Worm (Caenorhabditis elegans) whole organism, L1 larva: ENCODE data around the gene fbxl-3.

Experiments used
- C16A3.4 ChIP-seq: fragments of 150-350 bp; optimal IDR thresholded peaks from 2 replicates; lab custom pipeline; 2014; ENCODE audit warnings: missing biosample characterization, missing genetic modification characterization
- Y116A8C.19 ChIP-seq: sonication (generic microtip); optimal IDR thresholded peaks from 2 replicates; lab custom pipeline; 2016; ENCODE audit warnings: missing compliant biosample characterization, missing genetic modification characterization, borderline replicate concordance
- blmp-1 ChIP-seq: fragments of 150-350 bp; optimal IDR thresholded peaks from 2 replicates; lab custom pipeline; 2014; ENCODE audit warnings: missing biosample characterization, missing genetic modification characterization
- ceh-63 ChIP-seq: fragments of 200-800 bp; sonication (Bioruptor generic); optimal IDR thresholded peaks from 2 replicates; lab custom pipeline; 2018; ENCODE audit warnings: mild to moderate bottlenecking, missing genetic modification characterization, missing compliant biosample characterization
- ceh-82 ChIP-seq, 3 experiments: fragments of 150-350 bp in 1 of 3; sonication (generic microtip) in 2 of 3; optimal IDR thresholded peaks; 2 replicates each; lab custom pipeline; 2014 to 2017; ENCODE audit warnings: missing biosample characterization in 3 of 3, missing genetic modification characterization in 3 of 3
- ceh-88 ChIP-seq: fragments of 200-800 bp; sonication (Bioruptor generic); IDR thresholded peaks from 2 replicates; pipeline ENCODE4 v1.3.6; 2022; ENCODE audit warnings: missing genetic modification characterization, missing compliant biosample characterization
- dpl-1 ChIP-seq, 3 experiments: fragments of 150-350 bp in 2 of 3; sonication (generic microtip) in 1 of 3; optimal IDR thresholded peaks; 2 replicates each; lab custom pipeline; 2014 to 2017; ENCODE audit warnings: missing biosample characterization in 3 of 3, missing genetic modification characterization in 3 of 3, missing genetic modification reagents in 3 of 3
- dsc-1 ChIP-seq: sonication (generic microtip); optimal IDR thresholded peaks from 2 replicates; lab custom pipeline; 2016; ENCODE audit warnings: mild to moderate bottlenecking, missing genetic modification characterization, missing compliant biosample characterization
- efl-1 ChIP-seq, 4 experiments: fragments of 150-350 bp; optimal IDR thresholded peaks in 3 of 4; peaks in 1 of 4; 1 replicate in 1 of 4; 2 replicates in 3 of 4; lab custom pipeline; 2014; ENCODE audit warnings: missing biosample characterization in 2 of 4, missing genetic modification characterization in 2 of 4, missing genetic modification reagents in 2 of 4
- egl-13 ChIP-seq: sonication (generic microtip); optimal IDR thresholded peaks from 2 replicates; lab custom pipeline; 2016; ENCODE audit warnings: missing genotype, missing genetic modification reagents, missing genetic modification characterization, missing compliant biosample characterization
- egl-27 ChIP-seq, 2 experiments: fragments of 150-350 bp in 1 of 2; sonication (generic microtip); optimal IDR thresholded peaks; 3 replicates each; lab custom pipeline; 2017 to 2018; ENCODE audit warnings: missing biosample characterization in 2 of 2, missing genetic modification characterization in 2 of 2, missing genetic modification reagents in 2 of 2
- elt-2 ChIP-seq: sonication (generic microtip); optimal IDR thresholded peaks from 2 replicates; lab custom pipeline; 2016; ENCODE audit warnings: missing genetic modification characterization, mild to moderate bottlenecking, inconsistent platforms, missing compliant biosample characterization, missing genetic modification reagents
- elt-3 ChIP-seq, 6 experiments: fragments of 150-350 bp in 1 of 6; sonication (generic microtip); optimal IDR thresholded peaks; 2 replicates each; lab custom pipeline; 2017 to 2018; ENCODE audit warnings: missing biosample characterization in 6 of 6, missing genetic modification characterization in 6 of 6, inconsistent platforms in 1 of 6
- fkh-8 ChIP-seq: sonication (generic microtip); optimal IDR thresholded peaks from 2 replicates; lab custom pipeline; 2016; ENCODE audit warnings: mild to moderate bottlenecking, missing genetic modification characterization, missing compliant biosample characterization
- isw-1 ChIP-seq: fragments of 200-800 bp; sonication (Bioruptor generic); IDR thresholded peaks from 2 replicates; pipeline ENCODE4 v1.3.6; 2022; ENCODE audit warnings: missing genetic modification characterization, missing compliant biosample characterization
- lin-35 ChIP-seq, 2 experiments: fragments of 150-350 bp; optimal IDR thresholded peaks; 2 replicates each; lab custom pipeline; 2014; ENCODE audit warnings: missing biosample characterization in 2 of 2, missing genetic modification characterization in 2 of 2, missing genetic modification reagents in 2 of 2
- lsy-2 ChIP-seq, 2 experiments: fragments of 150-350 bp; optimal IDR thresholded peaks; 2 replicates each; lab custom pipeline; 2014; ENCODE audit warnings: missing biosample characterization in 2 of 2, missing genetic modification characterization in 2 of 2
- mab-9 ChIP-seq: fragments of 200-800 bp; sonication (Bioruptor generic); IDR thresholded peaks from 2 replicates; pipeline ENCODE4 v1.3.6; 2022; ENCODE audit warnings: missing genetic modification reagents, missing genetic modification characterization, missing compliant biosample characterization
- mdl-1 ChIP-seq, 2 experiments: fragments of 150-350 bp; optimal IDR thresholded peaks; 2 replicates each; lab custom pipeline; 2014 to 2017; ENCODE audit warnings: missing biosample characterization in 2 of 2, missing genetic modification characterization in 2 of 2, inconsistent platforms in 1 of 2
- nhr-19 ChIP-seq: fragments of 200-800 bp; sonication (Bioruptor generic); conservative IDR thresholded peaks from 2 replicates; pipeline ENCODE4 v1.3.6; 2022; ENCODE audit warnings: missing genetic modification characterization, missing compliant biosample characterization
- nhr-20 ChIP-seq: sonication (generic microtip); optimal IDR thresholded peaks from 2 replicates; lab custom pipeline; 2016; ENCODE audit warnings: mild to moderate bottlenecking, missing genetic modification characterization, missing compliant biosample characterization
- nhr-28 ChIP-seq: fragments of 150-350 bp; optimal IDR thresholded peaks from 2 replicates; lab custom pipeline; 2014; ENCODE audit warnings: missing biosample characterization, missing genetic modification characterization
- nhr-47 ChIP-seq: sonication (generic microtip); optimal IDR thresholded peaks from 2 replicates; lab custom pipeline; 2016; ENCODE audit warnings: mild to moderate bottlenecking, missing genetic modification characterization, moderate library complexity, missing compliant biosample characterization
- nhr-71 ChIP-seq: sonication (generic microtip); optimal IDR thresholded peaks from 2 replicates; lab custom pipeline; 2016; ENCODE audit warnings: mild to moderate bottlenecking, missing genetic modification characterization, moderate library complexity, missing compliant biosample characterization
- nhr-76 ChIP-seq: sonication (generic microtip); optimal IDR thresholded peaks from 2 replicates; lab custom pipeline; 2017; ENCODE audit warnings: missing biosample characterization, missing genetic modification characterization
- nhr-84 ChIP-seq: sonication (generic microtip); optimal IDR thresholded peaks from 2 replicates; lab custom pipeline; 2017; ENCODE audit warnings: missing biosample characterization, missing genetic modification characterization
- nhr-90 ChIP-seq: sonication (generic microtip); optimal IDR thresholded peaks from 2 replicates; lab custom pipeline; 2016; ENCODE audit warnings: mild to moderate bottlenecking, missing genetic modification characterization, missing compliant biosample characterization; ENCODE audit not compliant: poor library complexity
- pag-3 ChIP-seq: sonication (generic microtip); optimal IDR thresholded peaks from 2 replicates; lab custom pipeline; 2017; ENCODE audit warnings: missing genetic modification characterization, mild to moderate bottlenecking, missing compliant biosample characterization, antibody characterized with exemption, borderline replicate concordance; ENCODE audit not compliant: insufficient read depth
- pax-3 ChIP-seq: fragments of 200-800 bp; sonication (Bioruptor generic); optimal IDR thresholded peaks from 2 replicates; lab custom pipeline; 2018; ENCODE audit warnings: mild to moderate bottlenecking, missing genetic modification characterization, moderate library complexity, missing compliant biosample characterization
- rnt-1 ChIP-seq: sonication (generic microtip); optimal IDR thresholded peaks from 2 replicates; lab custom pipeline; 2016; ENCODE audit warnings: mild to moderate bottlenecking, missing genetic modification characterization, moderate library complexity, missing compliant biosample characterization
- skn-1 ChIP-seq: fragments of 150-350 bp; optimal IDR thresholded peaks from 2 replicates; lab custom pipeline; 2014; ENCODE audit warnings: missing biosample characterization, missing genetic modification characterization
- snpc-4 ChIP-seq: fragments of 150-350 bp; optimal IDR thresholded peaks from 2 replicates; lab custom pipeline; 2014; ENCODE audit warnings: missing biosample characterization, missing genetic modification characterization
- snu-23 ChIP-seq: sonication (generic microtip); optimal IDR thresholded peaks from 2 replicates; lab custom pipeline; 2016; ENCODE audit warnings: missing genetic modification characterization, missing compliant biosample characterization
- sox-4 ChIP-seq: sonication (generic microtip); optimal IDR thresholded peaks from 2 replicates; lab custom pipeline; 2016; ENCODE audit warnings: missing genetic modification characterization, missing compliant biosample characterization
- swsn-7 ChIP-seq: sonication (generic microtip); optimal IDR thresholded peaks from 2 replicates; lab custom pipeline; 2016; ENCODE audit warnings: missing genetic modification characterization, missing compliant biosample characterization
- tbx-2 ChIP-seq: sonication (generic microtip); optimal IDR thresholded peaks from 2 replicates; lab custom pipeline; 2016; ENCODE audit warnings: missing genetic modification characterization, missing compliant biosample characterization
- tlp-1 ChIP-seq: fragments of 150-350 bp; optimal IDR thresholded peaks from 2 replicates; lab custom pipeline; 2014; ENCODE audit warnings: missing biosample characterization, missing genetic modification characterization
- xbp-1 ChIP-seq: sonication (generic microtip); optimal IDR thresholded peaks from 2 replicates; lab custom pipeline; 2016; ENCODE audit warnings: missing genetic modification characterization, missing compliant biosample characterization
- zag-1 ChIP-seq: fragments of 150-350 bp; optimal IDR thresholded peaks from 2 replicates; lab custom pipeline; 2014; ENCODE audit warnings: missing biosample characterization, missing genetic modification characterization
- zip-4 ChIP-seq: fragments of 200-800 bp; sonication (Bioruptor generic); optimal IDR thresholded peaks from 2 replicates; lab custom pipeline; 2018; ENCODE audit warnings: mild to moderate bottlenecking, missing genetic modification characterization, moderate library complexity, missing compliant biosample characterization

The fbxl-3 gene

ce11 chrII:5399201-5399600 lies 499 bp upstream of the fbxl-3 start, which contains the start of gene mog-5:
TSS of gene mog-5 (plus strand) at chrII:5399538.
- TF ChIP-seq nhr-20 (tag; lab: Kevin White, UChicago) (peak; percentile 39), skn-1 (tag; lab: Kevin White, UChicago) (peak; percentile 11), mab-9 (GFP tag; lab: Robert Waterston, UW) (no peak), zip-4 (no peak), swsn-7 (tag; lab: Kevin White, UChicago) (peak; percentile 25), Y116A8C.19 (tag; lab: Kevin White, UChicago) (no peak), nhr-90 (tag; lab: Kevin White, UChicago) (peak; percentile 32), egl-27 (tag; optimal IDR thresholded peaks at IDR 0.05; lab: Kevin White, UChicago) (no peak), dpl-1 (GFP tag; optimal IDR thresholded peaks at IDR 0.05; lab: Kevin White, UChicago) (peak; percentile 8 to 41 (median 20)), elt-3 (tag; optimal IDR thresholded peaks at IDR 0.05; lab: Kevin White, UChicago) (peak in 1 of 6 experiments; percentile 51), mdl-1 (tag; optimal IDR thresholded peaks at IDR 0.05; lab: Kevin White, UChicago) (peak in 1 of 2 experiments; percentile 1), nhr-84 (tag; lab: Kevin White, UChicago) (no peak), snpc-4 (peak; percentile 7), snu-23 (GFP tag; lab: Kevin White, UChicago) (peak; percentile 32), ceh-88 (GFP tag; lab: Robert Waterston, UW) (no peak), nhr-47 (peak; percentile 4), xbp-1 (peak; percentile 30), lin-35 (GFP tag; optimal IDR thresholded peaks at IDR 0.05; lab: Kevin White, UChicago) (peak in 1 of 2 experiments; percentile 33), dsc-1 (peak; percentile 35), C16A3.4 (tag; lab: Kevin White, UChicago) (peak; percentile 35), nhr-76 (tag; lab: Kevin White, UChicago) (no peak), blmp-1 (tag; lab: Kevin White, UChicago) (peak; percentile 24), ceh-82 (tag; optimal IDR thresholded peaks at IDR 0.05; lab: Kevin White, UChicago) (peak in 2 of 3 experiments; percentile 10 to 23), nhr-19 (GFP tag; lab: Robert Waterston, UW) (0 out of 2 replicates have a peak, but pooled peaks have one; percentile 10), elt-2 (tag; lab: Kevin White, UChicago) (peak; percentile 7), efl-1 (optimal IDR thresholded peaks at IDR 0.05; lab: Kevin White, UChicago) (peak; percentile 14 to 41), efl-1 (GFP tag; optimal IDR thresholded peaks at IDR 0.05 in 1 of 2; lab: Kevin White, UChicago) (peak; percentile 36 to 93), lsy-2 (tag; optimal IDR thresholded peaks at IDR 0.05; lab: Kevin White, UChicago) (peak; percentile 46 to 47), tbx-2 (tag; lab: Kevin White, UChicago) (peak; percentile 28), nhr-71 (tag; lab: Kevin White, UChicago) (peak; percentile 35), pax-3 (tag; lab: Kevin White, UChicago) (no peak), ceh-63 (GFP tag; lab: Kevin White, UChicago) (no peak), rnt-1 (peak; percentile 20)

DNA sequence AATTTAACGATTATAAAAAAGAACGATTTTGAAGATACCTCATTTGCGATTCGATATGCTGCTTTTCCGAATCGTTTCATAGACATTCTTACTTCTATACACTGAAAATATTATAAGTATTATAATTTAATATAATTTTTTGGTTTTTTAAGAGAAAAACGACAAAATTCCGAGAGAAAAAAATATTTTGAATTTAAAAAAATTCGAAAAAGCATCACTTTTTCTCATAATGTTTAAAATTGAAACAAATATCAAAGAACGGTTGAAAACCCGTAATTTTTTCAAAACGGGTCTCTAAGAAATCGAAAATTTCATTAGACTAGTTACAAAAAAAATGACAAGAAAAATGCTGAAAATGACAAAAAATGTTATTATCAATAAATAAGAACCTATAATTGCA lies 3.1 kb downstream of the fbxl-3 start, which contains the start of gene pink-1:
TSS of gene pink-1 (minus strand) at position 101 of the 400 bp plus-strand sequence.
- TF ChIP-seq nhr-28 (tag; lab: Kevin White, UChicago) (no peak), swsn-7 (tag; lab: Kevin White, UChicago) (no peak), ceh-63 (GFP tag; lab: Kevin White, UChicago) (no peak), lsy-2 (tag; optimal IDR thresholded peaks at IDR 0.05; lab: Kevin White, UChicago) (no peak), fkh-8 (tag; lab: Kevin White, UChicago) (no peak), isw-1 (GFP tag; lab: Robert Waterston, UW) (no peak), elt-2 (tag; lab: Kevin White, UChicago) (no peak), mab-9 (GFP tag; lab: Robert Waterston, UW) (no peak), zag-1 (tag; lab: Kevin White, UChicago) (no peak), sox-4 (tag; lab: Kevin White, UChicago) (no peak), nhr-84 (tag; lab: Kevin White, UChicago) (no peak), tlp-1 (tag; lab: Kevin White, UChicago) (no peak), egl-13 (no peak), pag-3 (tag; lab: Kevin White, UChicago) (no peak), egl-27 (tag; optimal IDR thresholded peaks at IDR 0.05; lab: Kevin White, UChicago) (no peak)
